Worm (Caenorhabditis elegans) whole organism, L4/young adult: Measurements from ENCODE around the gene gcy-13.

Experiments used
- W03F9.2 ChIP-seq: fragments of 150-350 bp; optimal IDR thresholded peaks from 2 replicates; lab custom pipeline; 2014; ENCODE audit warnings: missing biosample characterization, missing genetic modification characterization
- dao-5 ChIP-seq: sonication (generic microtip); optimal IDR thresholded peaks from 2 replicates; lab custom pipeline; 2016; ENCODE audit warnings: missing genotype, missing genetic modification characterization, moderate library complexity, missing compliant biosample characterization
- him-1 ChIP-seq: sonication (generic microtip); optimal IDR thresholded peaks from 2 replicates; lab custom pipeline; 2016; ENCODE audit warnings: missing genotype, missing genetic modification reagents, missing genetic modification characterization, missing compliant biosample characterization

Gene gcy-13

DNA sequence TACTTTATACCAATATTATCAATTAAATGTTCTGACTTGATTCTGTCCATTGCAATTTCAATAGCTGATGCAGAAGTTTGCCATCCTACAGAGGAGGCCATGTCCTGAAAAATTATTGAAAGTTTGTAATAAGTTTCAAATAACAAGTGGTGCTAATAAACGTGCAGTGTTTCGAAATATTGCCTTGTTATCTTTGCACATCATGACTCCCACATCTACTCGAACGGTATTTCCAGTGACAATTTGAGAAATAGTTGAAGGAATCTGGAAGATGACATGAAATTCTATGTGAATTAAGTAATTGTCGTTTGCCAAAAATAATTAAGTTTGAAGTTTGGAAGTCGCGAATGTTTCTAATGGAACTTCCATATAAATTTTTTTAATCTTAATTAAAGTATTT, at the start of gene gcy-13:
gcy-13 (minus strand) TSS at position 101 of the 400 bp plus-strand sequence.
- TF ChIP-seq dao-5 (tag; lab: Kevin White, UChicago) (no peak), him-1 (tag; lab: Kevin White, UChicago) (no peak), W03F9.2 (tag; lab: Kevin White, UChicago) (no peak)

DNA sequence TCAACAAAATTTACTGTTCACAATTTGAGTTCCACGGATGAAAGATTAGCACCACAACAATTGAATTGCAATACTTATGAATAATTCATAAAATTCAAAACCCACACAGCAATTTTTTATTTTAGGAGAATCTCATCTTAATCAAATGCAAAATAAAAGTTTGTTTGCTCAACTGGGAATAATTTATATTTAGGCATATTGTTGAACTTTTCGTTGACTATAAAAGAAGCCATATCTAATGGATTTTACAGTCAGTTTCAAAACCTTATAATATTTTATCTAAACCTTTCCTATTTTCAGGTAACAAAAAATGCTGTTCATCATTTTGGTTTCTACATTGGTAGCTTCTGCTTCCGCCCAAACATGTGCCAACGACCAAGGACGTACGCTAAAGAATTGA, 49.0 kb upstream of the gcy-13 start, which contains the start of gene C54D10.3:
C54D10.3 (plus strand) TSS at position 301 of the 400 bp plus-strand sequence.
- TF ChIP-seq W03F9.2 (tag; lab: Kevin White, UChicago) (no peak), dao-5 (tag; lab: Kevin White, UChicago) (no peak), him-1 (tag; lab: Kevin White, UChicago) (no peak)

DNA sequence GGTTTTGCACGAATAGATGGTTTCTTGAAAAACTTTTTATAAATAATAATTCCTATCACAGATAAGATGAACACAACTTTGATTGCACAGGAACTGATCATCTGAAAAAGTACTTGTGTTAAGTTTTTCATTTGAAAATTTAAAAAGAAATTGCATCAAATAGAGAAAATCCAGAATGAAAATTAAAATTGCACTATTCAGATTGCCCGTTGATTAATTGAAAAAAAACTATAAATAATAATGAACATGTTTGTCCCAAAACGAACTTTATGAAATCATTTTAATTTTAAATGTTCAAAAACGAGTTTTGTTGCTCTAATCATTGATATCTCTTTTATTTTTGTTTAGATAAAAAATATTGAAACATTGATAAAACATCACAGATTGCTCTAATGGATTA, 47.9 kb upstream of the gcy-13 start, which contains the start of gene cdr-3:
cdr-3 (minus strand) TSS at position 101 of the 400 bp plus-strand sequence.
- no peak for TF ChIP-seq him-1 (tag; lab: Kevin White, UChicago)
- TF ChIP-seq W03F9.2 (tag; lab: Kevin White, UChicago) = no peak
- TF ChIP-seq dao-5 (tag; lab: Kevin White, UChicago) = no peak

DNA sequence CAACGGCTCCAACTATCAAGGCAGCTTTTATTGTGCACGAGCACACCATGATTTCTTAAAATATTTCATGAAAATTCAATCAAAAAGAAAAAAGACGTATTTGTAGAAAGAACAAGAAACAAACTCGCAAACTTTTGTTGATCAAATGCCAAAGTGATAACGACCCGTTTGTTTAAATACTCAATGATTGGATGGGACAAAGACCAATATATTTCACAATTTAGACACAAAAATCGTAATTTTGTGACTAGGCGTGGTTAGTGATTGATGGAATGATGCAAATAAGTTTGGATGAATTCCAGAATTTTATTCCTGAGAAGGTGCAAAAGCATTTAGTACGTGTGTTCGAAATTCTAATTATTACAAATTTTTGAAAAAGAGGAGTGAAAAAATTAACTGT, 46.3 kb upstream of the gcy-13 start, which contains the start of gene cdr-2:
cdr-2 (minus strand) TSS at position 54 of the 400 bp plus-strand sequence.
- TF ChIP-seq him-1 (tag; lab: Kevin White, UChicago) (no peak), dao-5 (tag; lab: Kevin White, UChicago) (no peak), W03F9.2 (tag; lab: Kevin White, UChicago) (no peak)

DNA sequence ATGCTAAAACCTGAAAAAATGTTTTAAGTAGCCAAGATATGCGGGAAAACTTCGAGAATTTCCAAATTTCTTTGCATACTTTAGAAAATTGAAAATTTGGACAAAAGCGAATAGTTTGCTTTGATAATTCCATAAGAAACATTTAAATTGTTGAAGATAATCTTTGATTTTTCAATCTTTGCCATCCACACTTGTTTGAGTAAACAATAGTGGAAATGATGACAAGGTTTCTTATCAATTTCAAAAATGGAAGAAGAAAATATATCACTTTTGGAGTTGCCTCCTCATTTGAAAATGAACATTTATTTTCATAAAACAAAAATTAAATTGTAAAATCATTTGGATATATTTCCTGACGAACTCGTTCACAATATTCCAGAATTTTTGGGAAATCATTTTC, 45.0 kb upstream of the gcy-13 start:
- TF ChIP-seq dao-5 (tag; lab: Kevin White, UChicago) (no peak), W03F9.2 (tag; lab: Kevin White, UChicago) (no peak), him-1 (tag; lab: Kevin White, UChicago) (no peak)

DNA sequence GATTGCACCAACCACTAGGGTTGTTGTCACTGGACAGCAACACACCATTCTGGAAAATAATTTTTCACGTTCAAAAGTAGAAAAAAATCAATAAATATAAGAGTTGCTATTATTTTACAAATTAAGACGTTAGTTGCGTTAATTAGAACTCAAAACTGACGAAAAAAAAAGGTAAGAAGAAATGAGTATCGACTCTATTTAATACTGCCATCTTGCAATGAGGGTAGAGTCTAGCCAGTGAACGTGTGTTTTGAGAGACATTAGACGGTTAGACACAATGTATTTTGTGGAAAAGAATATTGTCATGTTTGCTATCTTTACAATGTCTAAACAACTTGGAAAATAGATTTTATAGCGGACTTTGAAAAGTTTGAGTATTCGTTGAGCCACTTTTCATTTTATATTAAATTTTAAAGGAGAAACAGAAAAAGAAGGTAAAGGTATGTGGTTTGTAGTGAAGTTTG, 44.3 kb upstream of the gcy-13 start, which contains the start of gene cdr-6:
cdr-6 (minus strand) TSS at position 51 of the 464 bp plus-strand sequence.
- no peak for TF ChIP-seq W03F9.2 (tag; lab: Kevin White, UChicago)
- no peak for TF ChIP-seq him-1 (tag; lab: Kevin White, UChicago)
- TF ChIP-seq dao-5 (tag; lab: Kevin White, UChicago) = no peak

DNA sequence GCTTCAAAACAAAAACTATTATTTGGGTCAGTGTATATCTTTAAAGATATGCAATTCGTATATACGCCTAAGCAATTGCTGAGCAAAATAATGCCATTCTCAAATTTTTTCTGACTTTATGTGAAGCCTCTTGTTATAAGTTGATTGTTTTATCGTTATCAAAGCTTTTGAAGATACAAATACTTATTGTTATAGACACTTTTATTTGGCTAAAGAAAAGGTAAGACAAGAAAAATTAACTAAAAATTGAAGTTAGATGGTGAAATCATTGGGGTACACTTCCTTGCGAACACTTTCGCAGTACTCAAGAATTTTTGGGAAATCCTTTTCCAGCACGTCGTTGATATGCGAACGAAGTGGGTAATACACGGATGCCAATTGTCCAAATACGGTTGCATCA, 43.0 kb upstream of the gcy-13 start:
- TF ChIP-seq him-1 (tag; lab: Kevin White, UChicago) = no peak

DNA sequence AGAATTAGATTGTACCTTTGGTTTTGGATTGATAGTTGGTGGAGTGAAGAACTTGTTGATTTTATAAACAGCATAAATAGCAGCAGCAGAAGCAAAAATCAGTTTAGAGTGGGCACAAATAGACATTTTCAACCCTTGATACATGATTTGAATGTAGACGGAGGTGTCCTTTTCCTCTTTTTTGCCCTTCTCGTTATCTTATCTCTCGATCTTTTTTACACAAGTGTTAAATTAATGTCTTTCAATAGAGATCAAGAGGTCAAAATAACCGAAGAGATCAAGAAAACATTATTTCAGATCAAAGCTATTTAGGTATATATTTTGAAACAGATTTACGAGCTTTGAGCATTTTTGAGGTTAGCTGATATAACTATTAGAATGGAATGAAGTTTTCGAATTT, 42.6 kb upstream of the gcy-13 start, which contains the start of gene cdr-7:
cdr-7 (minus strand) TSS at position 205 of the 400 bp plus-strand sequence.
- TF ChIP-seq W03F9.2 (tag; lab: Kevin White, UChicago) = no peak
- TF ChIP-seq dao-5 (tag; lab: Kevin White, UChicago) = no peak
- no peak for TF ChIP-seq him-1 (tag; lab: Kevin White, UChicago)

DNA sequence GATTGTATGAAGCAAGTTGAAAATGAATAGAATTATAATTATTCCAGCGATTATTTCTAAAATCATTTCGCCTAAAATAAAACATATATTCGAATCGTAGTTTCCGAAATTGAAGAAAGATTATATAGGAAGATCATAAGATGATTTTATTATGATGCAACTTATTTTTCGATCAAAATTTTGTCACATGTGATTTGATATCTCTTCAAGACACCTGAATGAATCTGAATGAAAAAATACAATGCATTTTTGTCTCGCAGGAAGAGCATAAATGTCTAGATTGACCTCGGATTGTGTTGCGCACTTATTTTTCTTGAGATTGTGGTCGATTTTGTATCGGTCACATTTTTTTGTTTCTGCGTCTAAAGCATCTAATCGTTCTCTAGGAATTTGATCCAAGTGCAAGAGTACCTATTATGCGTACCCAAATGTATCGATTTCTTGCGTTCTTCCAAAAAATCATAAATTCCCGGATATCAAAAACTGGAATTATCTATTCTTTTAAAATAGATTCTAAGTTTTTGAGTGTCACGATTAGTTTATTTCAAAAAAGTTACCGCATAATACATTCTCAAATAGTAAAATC, 41.2 kb upstream of the gcy-13 start, which contains the start of gene hrg-2:
hrg-2 (minus strand) TSS at position 98 of the 586 bp plus-strand sequence.
- no peak for TF ChIP-seq him-1 (tag; lab: Kevin White, UChicago)
- no peak for TF ChIP-seq W03F9.2 (tag; lab: Kevin White, UChicago)
- TF ChIP-seq dao-5 (tag; lab: Kevin White, UChicago) = no peak

DNA sequence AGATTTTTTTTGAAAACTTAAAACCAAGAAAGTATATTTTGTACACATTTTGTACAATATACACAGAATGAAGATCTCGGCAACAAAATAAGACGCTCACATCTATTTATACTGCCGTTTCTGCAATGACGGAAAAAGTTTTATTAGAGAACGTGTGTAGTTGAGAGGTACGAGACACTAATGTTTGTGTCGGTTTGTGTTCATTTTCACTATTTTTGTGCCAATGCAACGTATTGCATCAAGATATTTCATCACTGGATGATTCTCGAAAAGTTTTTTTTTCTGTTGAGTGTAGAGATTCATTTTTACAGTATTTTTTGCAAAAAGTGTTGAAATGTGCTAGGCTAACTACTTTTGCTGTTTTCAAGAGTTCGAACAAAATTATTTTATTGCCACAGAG, 39.7 kb upstream of the gcy-13 start:
- TF ChIP-seq him-1 (tag; lab: Kevin White, UChicago) (no peak), dao-5 (tag; lab: Kevin White, UChicago) (no peak), W03F9.2 (tag; lab: Kevin White, UChicago) (no peak)

DNA sequence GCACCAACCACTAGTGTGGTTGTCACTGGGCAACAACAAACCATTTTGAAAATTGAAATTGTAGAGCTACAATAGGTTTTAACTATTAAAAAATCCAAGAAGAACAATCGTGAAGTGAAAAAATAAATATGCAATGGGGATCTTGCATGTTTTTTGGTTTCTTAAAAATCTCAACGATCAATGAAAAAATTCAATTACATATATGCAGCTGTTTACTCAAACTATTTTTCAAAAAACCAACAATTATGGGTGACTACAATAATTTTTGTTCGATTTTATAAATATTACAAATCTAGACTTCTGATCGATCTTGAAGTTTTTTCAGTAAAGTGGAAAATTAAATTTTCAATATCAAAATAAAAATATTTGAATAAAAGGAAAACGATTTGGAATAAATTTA, 39.2 kb upstream of the gcy-13 start, which contains the start of gene cdr-4:
cdr-4 (minus strand) TSS at position 101 of the 400 bp plus-strand sequence.
- no peak for TF ChIP-seq W03F9.2 (tag; lab: Kevin White, UChicago)
- TF ChIP-seq dao-5 (tag; lab: Kevin White, UChicago) = no peak
- no peak for TF ChIP-seq him-1 (tag; lab: Kevin White, UChicago)

DNA sequence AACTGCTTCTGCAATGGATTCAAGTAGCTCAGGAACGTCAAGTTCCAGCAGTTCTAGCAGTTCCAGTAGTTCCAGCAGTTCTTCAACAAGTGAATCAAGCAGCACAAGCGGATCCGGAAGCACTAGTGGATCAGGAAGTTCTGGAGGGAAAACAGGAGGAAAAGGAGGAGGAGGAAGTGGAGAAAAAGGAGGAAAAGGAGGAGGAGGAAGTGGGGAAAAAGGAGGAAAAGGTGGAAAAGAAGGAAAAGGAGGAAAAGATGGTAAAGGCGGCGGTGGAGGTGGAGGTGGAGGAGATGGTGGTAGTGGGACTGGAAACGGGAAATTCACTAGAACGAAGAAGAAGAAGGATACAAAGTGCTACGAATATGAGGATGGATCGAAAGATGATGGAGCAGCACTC, 37.2 kb upstream of the gcy-13 start:
- TF ChIP-seq W03F9.2 (tag; lab: Kevin White, UChicago) (no peak), dao-5 (tag; lab: Kevin White, UChicago) (no peak), him-1 (tag; lab: Kevin White, UChicago) (no peak)

DNA sequence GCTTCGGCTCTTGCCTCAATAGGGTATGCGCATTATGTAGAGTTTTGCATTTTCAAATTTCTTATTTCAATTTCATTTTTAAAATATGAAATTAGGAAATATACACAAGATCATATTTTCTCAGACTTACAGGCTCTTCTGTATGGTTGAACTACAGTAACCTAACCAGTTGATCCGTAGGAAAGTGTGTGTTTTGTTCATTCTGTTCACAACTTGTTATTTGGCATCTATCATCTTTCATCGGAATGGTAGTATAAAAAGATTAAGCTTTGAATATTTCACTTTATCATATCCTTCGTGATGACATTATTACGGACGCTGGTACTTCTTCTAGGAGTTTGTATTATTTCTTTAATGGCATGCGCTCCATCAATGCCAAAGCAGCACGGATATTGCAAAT, 36.6 kb upstream of the gcy-13 start, which contains the start of gene K01D12.10:
K01D12.10 (plus strand) TSS at position 301 of the 400 bp plus-strand sequence.
- no peak for TF ChIP-seq him-1 (tag; lab: Kevin White, UChicago)
- TF ChIP-seq W03F9.2 (tag; lab: Kevin White, UChicago) = no peak
- TF ChIP-seq dao-5 (tag; lab: Kevin White, UChicago) = no peak

DNA sequence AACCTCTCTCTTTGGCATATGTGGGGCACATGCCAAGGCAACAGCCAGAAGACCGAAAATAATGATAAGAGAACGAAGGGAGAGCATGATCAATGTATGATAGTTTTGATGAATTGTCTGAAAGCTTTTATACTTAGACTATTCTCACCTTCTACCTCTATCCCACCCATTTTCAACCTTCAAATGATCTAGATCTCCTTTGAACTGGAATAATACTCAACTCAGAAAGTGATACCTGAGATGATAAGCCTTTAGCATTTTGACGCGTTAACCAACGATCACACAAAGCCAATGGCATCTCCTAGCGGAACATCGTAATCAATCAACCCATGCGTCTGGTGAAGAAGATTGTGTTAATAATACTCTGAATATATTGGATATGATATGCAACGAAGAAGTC, 35.2 kb upstream of the gcy-13 start, which contains the start of gene K01D12.9:
K01D12.9 (minus strand) TSS at position 101 of the 400 bp plus-strand sequence.
- no peak for TF ChIP-seq dao-5 (tag; lab: Kevin White, UChicago)
- TF ChIP-seq him-1 (tag; lab: Kevin White, UChicago) = no peak
- no peak for TF ChIP-seq W03F9.2 (tag; lab: Kevin White, UChicago)
